Fruit fly (Drosophila melanogaster): Measurements from ENCODE around the gene Polr2A.

Gene Polr2A

DNA sequence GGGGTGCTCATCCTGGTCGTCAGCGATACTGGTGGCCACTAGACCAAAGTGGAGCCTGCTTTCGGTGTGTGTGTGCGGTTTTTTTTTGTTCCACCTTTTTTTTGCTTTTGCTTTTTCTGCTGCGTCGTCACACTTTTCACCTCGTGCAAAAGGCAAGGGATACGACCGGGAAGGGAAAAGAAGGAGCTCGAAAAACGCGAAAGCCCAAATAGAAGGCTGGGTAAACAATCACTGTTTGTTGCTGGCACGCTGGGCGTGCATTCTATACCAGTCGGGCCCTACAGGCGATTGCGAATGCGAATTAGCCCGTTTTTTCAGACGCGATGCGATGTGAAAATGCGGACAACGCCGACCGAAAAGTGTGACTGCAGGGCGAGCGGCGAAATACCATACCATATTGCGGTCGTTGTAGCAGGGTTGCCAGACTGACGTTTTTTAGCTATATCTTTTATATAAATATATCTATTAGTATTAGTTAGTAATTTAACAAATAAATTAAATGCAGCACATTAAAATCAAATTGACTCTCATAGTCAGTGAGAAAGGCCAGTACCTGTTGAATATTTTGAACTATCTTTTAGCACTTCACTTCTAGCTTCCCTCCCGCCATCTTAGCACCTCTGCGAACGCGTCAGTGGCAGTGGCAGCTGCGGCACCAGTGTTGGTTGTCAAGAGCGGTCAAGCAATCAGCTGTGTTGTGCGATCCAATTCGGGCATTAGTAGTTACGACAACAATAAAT lies at the start of gene Polr2A, which contains the start of gene CG11699 (continued):
- TF ChIP-seq stwl (tag; optimal IDR thresholded peaks at IDR 0.05) (peak; percentile 44), lmd (GFP tag; IDR thresholded peaks at IDR 0.05) (peak; percentile 54; the same call in 1 of the 2 replicates), Kr (GFP tag; optimal IDR thresholded peaks at IDR 0.05) (no peak), CG17328 (GFP tag; IDR thresholded peaks at IDR 0.05) (no peak), CG9817 (tag; optimal IDR thresholded peaks at IDR 0.05) (peak; percentile 53), ranshi (GFP tag; IDR thresholded peaks at IDR 0.05) (no peak), prd (optimal IDR thresholded peaks at IDR 0.05) (no peak), prd (GFP tag; IDR thresholded peaks at IDR 0.05) (peak; percentile 25; the same call in 1 of the 3 replicates), CrebB (tag; optimal IDR thresholded peaks at IDR 0.05) (no peak), Xrp1 (GFP tag; IDR thresholded peaks at IDR 0.05) (0 out of 2 replicates have a peak, but pooled peaks have one; percentile 26), ewg (GFP tag; optimal IDR thresholded peaks at IDR 0.05) (peak; percentile 21), CG34376 (GFP tag; optimal IDR thresholded peaks at IDR 0.05) (no peak), CG10462 (GFP tag; optimal IDR thresholded peaks at IDR 0.05) (peak; percentile 4), corto (GFP tag; optimal IDR thresholded peaks at IDR 0.05) (no peak), CG4424 (GFP tag; optimal IDR thresholded peaks at IDR 0.05) (peak; percentile 21), gro (GFP tag; optimal IDR thresholded peaks at IDR 0.05) (no peak), dm (GFP tag; optimal IDR thresholded peaks at IDR 0.05) (peak; percentile 18), CG4328 (GFP tag; optimal IDR thresholded peaks at IDR 0.05) (no peak), tup (GFP tag; optimal IDR thresholded peaks at IDR 0.05) (no peak), tna (GFP tag; IDR thresholded peaks at IDR 0.05; ENCODE audit: partially characterized antibody) (peak; percentile 23; the same call in 1 of the 2 replicates), CG12391 (tag; optimal IDR thresholded peaks at IDR 0.05) (peak; percentile 66), Opbp (GFP tag; IDR thresholded peaks at IDR 0.05; ENCODE audit: partially characterized antibody) (0 out of 3 replicates have a peak, but pooled peaks have one; percentile 29), CG8944 (GFP tag; optimal IDR thresholded peaks at IDR 0.05) (no peak), unc-4 (GFP tag; IDR thresholded peaks at IDR 0.05; ENCODE audit: partially characterized antibody) (0 out of 2 replicates have a peak, but pooled peaks have one; percentile 18), CG17802 (tag; optimal IDR thresholded peaks at IDR 0.05) (no peak), Nf-YB (GFP tag; optimal IDR thresholded peaks at IDR 0.05) (peak; percentile 5), CHES-1-like (GFP tag; optimal IDR thresholded peaks at IDR 0.05) (no peak), CG6854 (GFP tag; optimal IDR thresholded peaks at IDR 0.05) (no peak), CG12071 (GFP tag; optimal IDR thresholded peaks at IDR 0.05) (no peak), Dref (GFP tag; IDR thresholded peaks at IDR 0.05) (no peak), Lim3 (GFP tag; IDR thresholded peaks at IDR 0.05) (no peak), Hand (GFP tag; optimal IDR thresholded peaks at IDR 0.05) (no peak), CG4360 (GFP tag; IDR thresholded peaks at IDR 0.05) (no peak), CG3281 (GFP tag; optimal IDR thresholded peaks at IDR 0.05) (peak; percentile 44), da (GFP tag; optimal IDR thresholded peaks at IDR 0.05) (no peak), Doc3 (GFP tag; IDR thresholded peaks at IDR 0.05; ENCODE audit: partially characterized antibody) (no peak), ttk (GFP tag; IDR thresholded peaks at IDR 0.05) (no peak), Oaz (GFP tag; IDR thresholded peaks at IDR 0.05) (no peak), run (tag; optimal IDR thresholded peaks at IDR 0.05) (no peak), CG4404 (GFP tag; IDR thresholded peaks at IDR 0.05) (peak; percentile 25; the same call in 1 of the 2 replicates), CG11696 (GFP tag; IDR thresholded peaks at IDR 0.05) (no peak), CG12744 (GFP tag; optimal IDR thresholded peaks at IDR 0.05) (no peak), Ssrp (tag; optimal IDR thresholded peaks at IDR 0.05) (peak; percentile 12), CG18476 (GFP tag; optimal IDR thresholded peaks at IDR 0.05) (no peak), rib (GFP tag; IDR thresholded peaks at IDR 0.05) (no peak), HmgZ (tag; optimal IDR thresholded peaks at IDR 0.05) (peak; percentile 63), CG2678 (tag; optimal IDR thresholded peaks at IDR 0.05) (no peak), CG8388 (GFP tag; optimal IDR thresholded peaks at IDR 0.05) (no peak), NFAT (GFP tag; IDR thresholded peaks at IDR 0.05) (no peak)

Data from whole organism, embryonic.